Fruit fly (Drosophila melanogaster): ENCODE measurements around the gene CG31835.

Gene CG31835

dm6 chr2L:14701495-14701894 lies 34.1 kb upstream of the CG31835 start (continued):
- TF ChIP-seq dsx (GFP tag; optimal IDR thresholded peaks at IDR 0.05; ENCODE audit: poor library complexity, severe bottlenecking) (no peak), CG1621 (tag; optimal IDR thresholded peaks at IDR 0.05) (no peak), Blimp-1 (GFP tag; optimal IDR thresholded peaks at IDR 0.05) (no peak), CG6854 (GFP tag; optimal IDR thresholded peaks at IDR 0.05) (no peak), CG3032 (tag; optimal IDR thresholded peaks at IDR 0.05) (no peak), CG6276 (GFP tag; optimal IDR thresholded peaks at IDR 0.05) (peak; percentile 23), CG6163 (GFP tag; IDR thresholded peaks at IDR 0.05) (peak; percentile 84), CG6808 (GFP tag; optimal IDR thresholded peaks at IDR 0.05) (no peak), CG11902 (GFP tag; optimal IDR thresholded peaks at IDR 0.05) (no peak), CG3919 (GFP tag; optimal IDR thresholded peaks at IDR 0.05) (peak; percentile 47)

- TF ChIP-seq CG4318 (GFP tag; optimal IDR thresholded peaks at IDR 0.05) (no peak), Blimp-1 (GFP tag; optimal IDR thresholded peaks at IDR 0.05) (no peak), spab (GFP tag; optimal IDR thresholded peaks at IDR 0.05) (no peak), CG3919 (GFP tag; optimal IDR thresholded peaks at IDR 0.05) (peak; percentile 72), Sox102F (GFP tag; optimal IDR thresholded peaks at IDR 0.05) (peak; percentile 14), CG34406 (GFP tag; optimal IDR thresholded peaks at IDR 0.05) (no peak), cyc (GFP tag; optimal IDR thresholded peaks at IDR 0.05) (peak; percentile 86), CG6276 (GFP tag; optimal IDR thresholded peaks at IDR 0.05) (no peak), CG31627 (GFP tag; optimal IDR thresholded peaks at IDR 0.05) (peak; percentile 79), Lpt (GFP tag; optimal IDR thresholded peaks at IDR 0.05) (no peak), CG6163 (GFP tag; IDR thresholded peaks at IDR 0.05) (0 out of 3 replicates have a peak, but pooled peaks have one; percentile 40), CG8319 (GFP tag; optimal IDR thresholded peaks at IDR 0.05) (peak; percentile 42), Hr38 (GFP tag; optimal IDR thresholded peaks at IDR 0.05) (no peak), CG9139 (GFP tag; optimal IDR thresholded peaks at IDR 0.05) (no peak), CG16779 (tag; optimal IDR thresholded peaks at IDR 0.05) (no peak), CG11762 (GFP tag; optimal IDR thresholded peaks at IDR 0.05; ENCODE audit: insufficient read depth) (peak; percentile 14), dsx (GFP tag; optimal IDR thresholded peaks at IDR 0.05; ENCODE audit: poor library complexity, severe bottlenecking) (no peak), CG8119 (GFP tag; IDR thresholded peaks at IDR 0.05) (no peak), topi (GFP tag; optimal IDR thresholded peaks at IDR 0.05) (peak; percentile 56), Sox15 (GFP tag; optimal IDR thresholded peaks at IDR 0.05) (peak; percentile 26), CG6854 (GFP tag; optimal IDR thresholded peaks at IDR 0.05) (no peak), achi (GFP tag; optimal IDR thresholded peaks at IDR 0.05) (no peak), CG11294 (GFP tag; IDR thresholded peaks at IDR 0.05) (0 out of 2 replicates have a peak, but pooled peaks have one; percentile 22), Sox14 (GFP tag; optimal IDR thresholded peaks at IDR 0.05) (peak; percentile 21), eg (GFP tag; IDR thresholded peaks at IDR 0.05) (no peak), CG8632 (GFP tag; optimal IDR thresholded peaks at IDR 0.05) (no peak), CG1621 (tag; optimal IDR thresholded peaks at IDR 0.05) (no peak), CG15336 (GFP tag; IDR thresholded peaks at IDR 0.05) (no peak), CG10669 (GFP tag; optimal IDR thresholded peaks at IDR 0.05) (peak; percentile 11), esn (GFP tag; optimal IDR thresholded peaks at IDR 0.05) (peak; percentile 72), Ets21C (GFP tag; optimal IDR thresholded peaks at IDR 0.05) (peak; percentile 55), CG7368 (GFP tag; optimal IDR thresholded peaks at IDR 0.05) (no peak), dac (GFP tag; optimal IDR thresholded peaks at IDR 0.05) (no peak), pdm3 (GFP tag; optimal IDR thresholded peaks at IDR 0.05) (peak; percentile 41), net (GFP tag; optimal IDR thresholded peaks at IDR 0.05) (no peak), Eip93F (GFP tag; optimal IDR thresholded peaks at IDR 0.05) (no peak), Hr4 (GFP tag; optimal IDR thresholded peaks at IDR 0.05) (peak; percentile 53), Met (GFP tag; optimal IDR thresholded peaks at IDR 0.05) (peak; percentile 71), svp (GFP tag) (peak; percentile 61), Ets96B (tag; optimal IDR thresholded peaks at IDR 0.05) (no peak), fd85E (GFP tag; optimal IDR thresholded peaks at IDR 0.05) (no peak), Eip75B (GFP tag; optimal IDR thresholded peaks at IDR 0.05) (peak; percentile 43), CG10631 (GFP tag; optimal IDR thresholded peaks at IDR 0.05) (peak; percentile 17), CG11902 (GFP tag; optimal IDR thresholded peaks at IDR 0.05) (peak; percentile 59), CG6792 (GFP tag; optimal IDR thresholded peaks at IDR 0.05) (peak; percentile 23), lz (GFP tag; optimal IDR thresholded peaks at IDR 0.05) (peak; percentile 71), OdsH (GFP tag; optimal IDR thresholded peaks at IDR 0.05) (peak; percentile 44), CG3032 (tag; optimal IDR thresholded peaks at IDR 0.05) (no peak)
These were observed 29.4 kb upstream of the CG31835 start for dm6 chr2L:14706194-14706593.
